Worm (Caenorhabditis elegans) whole organism, midembryonic: ENCODE measurements around the gene glo-3.

ENCODE experiments used
- T22C8.4 ChIP-seq: fragments of 200-800 bp; sonication (Bioruptor generic); IDR thresholded peaks from 2 replicates; pipeline ENCODE4 v1.3.6; 2022; ENCODE audit warnings: missing genetic modification characterization, missing compliant biosample characterization
- cog-1 ChIP-seq: sonication (generic microtip); optimal IDR thresholded peaks from 2 replicates; lab custom pipeline; 2016; ENCODE audit warnings: missing genetic modification characterization, missing compliant biosample characterization
- flt-1 ChIP-seq: fragments of 200-800 bp; sonication (Bioruptor generic); IDR thresholded peaks from 2 replicates; pipeline ENCODE4 v1.3.6; 2022; ENCODE audit warnings: missing genetic modification characterization, missing compliant biosample characterization
- klf-2 ChIP-seq: fragments of 200-800 bp; sonication (Bioruptor generic); conservative IDR thresholded peaks from 2 replicates; pipeline ENCODE4 v1.3.6; 2022; ENCODE audit warnings: missing genetic modification reagents, missing genetic modification characterization, missing compliant biosample characterization
- med-1 ChIP-seq: sonication (generic microtip); optimal IDR thresholded peaks from 2 replicates; lab custom pipeline; 2017; ENCODE audit warnings: missing genetic modification characterization, mild to moderate bottlenecking, missing compliant biosample characterization, antibody characterized with exemption, missing genetic modification reagents; ENCODE audit not compliant: insufficient read depth
- ref-1 ChIP-seq: fragments of 200-800 bp; sonication (Bioruptor generic); conservative IDR thresholded peaks from 2 replicates; pipeline ENCODE4 v1.3.6; 2022; ENCODE audit warnings: missing genetic modification reagents, missing genetic modification characterization, missing compliant biosample characterization
- tab-1 ChIP-seq: fragments of 200-800 bp; sonication (Bioruptor generic); IDR thresholded peaks from 2 replicates; pipeline ENCODE4 v1.3.6; 2022; ENCODE audit warnings: missing genetic modification characterization, missing compliant biosample characterization
- ztf-23 ChIP-seq: fragments of 200-800 bp; sonication (Bioruptor generic); IDR thresholded peaks from 2 replicates; pipeline ENCODE4 v1.3.6; 2022; ENCODE audit warnings: missing genetic modification reagents, missing genetic modification characterization, missing compliant biosample characterization
- ztf-29 ChIP-seq: fragments of 200-800 bp; sonication (Bioruptor generic); IDR thresholded peaks from 2 replicates; pipeline ENCODE4 v1.3.6; 2022; ENCODE audit warnings: missing genetic modification reagents, missing genetic modification characterization, missing compliant biosample characterization

DNA sequence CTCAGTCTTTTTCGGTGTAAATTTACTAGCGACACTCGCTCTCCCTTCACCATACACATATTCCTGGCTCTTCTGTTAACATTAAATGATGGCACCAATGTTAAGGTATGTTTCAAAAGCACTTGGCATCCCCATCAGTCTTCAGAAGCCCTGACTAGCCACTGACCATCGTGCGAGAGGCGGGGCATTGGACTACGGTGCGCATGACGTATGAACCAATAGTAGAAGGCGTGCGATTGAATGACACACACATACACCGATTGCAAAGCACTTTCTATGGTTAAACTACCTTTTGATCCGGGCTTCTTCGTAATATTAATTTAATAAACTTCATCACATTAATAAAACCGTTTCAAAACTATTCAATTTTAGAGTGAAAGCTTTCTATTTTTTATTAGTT lies 28.3 kb upstream of the glo-3 start:
- TF ChIP-seq ztf-29 (GFP tag; lab: Robert Waterston, UW) (no peak), med-1 (no peak), klf-2 (GFP tag; lab: Robert Waterston, UW) (no peak), flt-1 (GFP tag; lab: Robert Waterston, UW) (no peak), T22C8.4 (GFP tag; lab: Robert Waterston, UW) (no peak), ztf-23 (no peak), ref-1 (GFP tag; lab: Robert Waterston, UW) (no peak), cog-1 (tag; lab: Kevin White, UChicago) (no peak), tab-1 (no peak)
